Worm (Caenorhabditis elegans) whole organism, young adult: Measurements from ENCODE around the gene hda-4.

Experiments
- F10E7.11 ChIP-seq: sonication (generic microtip); optimal IDR thresholded peaks from 2 replicates; lab custom pipeline; 2017; ENCODE audit warnings: mild to moderate bottlenecking, missing genetic modification characterization, moderate library complexity, missing compliant biosample characterization
- T26A5.8 ChIP-seq: sonication (generic microtip); optimal IDR thresholded peaks from 2 replicates; lab custom pipeline; 2016; ENCODE audit warnings: missing genetic modification characterization, missing compliant biosample characterization
- Y53G8AR.9 ChIP-seq: fragments of 200-800 bp; sonication (Bioruptor generic); conservative IDR thresholded peaks from 2 replicates; pipeline ENCODE4 v1.3.6; 2022; ENCODE audit warnings: missing genetic modification reagents, missing genetic modification characterization, missing compliant biosample characterization
- cebp-2 ChIP-seq: fragments of 200-800 bp; sonication (Bioruptor generic); IDR thresholded peaks from 2 replicates; pipeline ENCODE4 v1.3.6; 2022; ENCODE audit warnings: missing genetic modification characterization, missing compliant biosample characterization
- madf-10 ChIP-seq: sonication (generic microtip); optimal IDR thresholded peaks from 2 replicates; lab custom pipeline; 2016; ENCODE audit warnings: mild to moderate bottlenecking, missing genetic modification characterization, missing compliant biosample characterization
- madf-6 ChIP-seq: fragments of 200-800 bp; sonication (Bioruptor generic); IDR thresholded peaks from 2 replicates; pipeline ENCODE4 v1.3.6; 2022; ENCODE audit warnings: missing genetic modification reagents, missing genetic modification characterization, missing compliant biosample characterization

ce11 chrX:16687945-16688344 lies 41.4 kb upstream of the hda-4 start, which contains the start of gene F22H10.11:
- TF ChIP-seq Y53G8AR.9 (GFP tag; lab: Robert Waterston, UW) (no peak), T26A5.8 (tag; lab: Kevin White, UChicago) (no peak), cebp-2 (GFP tag; lab: Robert Waterston, UW) (no peak), madf-10 (no peak), F10E7.11 (tag; lab: Kevin White, UChicago) (no peak), madf-6 (GFP tag; lab: Robert Waterston, UW) (no peak)
